Fruit fly (Drosophila melanogaster) whole organism, embryonic: ENCODE measurements around the gene CROT.

Source experiments
- CG10274 ChIP-seq: fragments of 200-800 bp; sonication (Bioruptor generic); optimal IDR thresholded peaks from 3 replicates; lab custom pipeline; 2017; ENCODE audit warnings: missing biosample characterization, mild to moderate bottlenecking, missing genetic modification characterization
- CG10366 ChIP-seq: fragments of 200-800 bp; sonication (Bioruptor generic); IDR thresholded peaks from 2 replicates; pipeline ENCODE4 v1.3.6; 2022; ENCODE audit warnings: missing biosample characterization, missing genetic modification characterization
- CG10979 ChIP-seq: fragments of 200-800 bp; sonication (Bioruptor generic); optimal IDR thresholded peaks from 2 replicates; lab custom pipeline; 2018; ENCODE audit warnings: missing biosample characterization, mild to moderate bottlenecking, missing genetic modification characterization, moderate library complexity
- CG12769 ChIP-seq: fragments of 200-800 bp; sonication (Bioruptor generic); optimal IDR thresholded peaks from 2 replicates; lab custom pipeline; 2019; ENCODE audit warnings: missing biosample characterization, mild to moderate bottlenecking, missing genetic modification characterization, moderate library complexity
- CG13123 ChIP-seq: fragments of 200-800 bp; sonication (Bioruptor generic); optimal IDR thresholded peaks from 2 replicates; lab custom pipeline; 2016; ENCODE audit warnings: missing biosample characterization, missing genetic modification characterization
- CG13624 ChIP-seq: fragments of 200-800 bp; sonication (Bioruptor generic); optimal IDR thresholded peaks from 2 replicates; lab custom pipeline; 2016; ENCODE audit warnings: missing biosample characterization, missing genetic modification characterization
- CG13894 ChIP-seq: fragments of 200-800 bp; sonication (Bioruptor generic); optimal IDR thresholded peaks from 3 replicates; lab custom pipeline; 2018; ENCODE audit warnings: missing biosample characterization, mild to moderate bottlenecking, missing genetic modification characterization, moderate library complexity
- CG14050 ChIP-seq: fragments of 200-800 bp; sonication (Bioruptor generic); IDR thresholded peaks from 3 replicates; pipeline ENCODE4 v1.3.6; 2022; ENCODE audit warnings: missing biosample characterization, missing genetic modification characterization
- CG18011 ChIP-seq: fragments of 200-800 bp; sonication (Bioruptor generic); optimal IDR thresholded peaks from 2 replicates; lab custom pipeline; 2017; ENCODE audit warnings: missing biosample characterization, missing genetic modification characterization, mild to moderate bottlenecking, moderate library complexity, missing genotype
- CG18619 ChIP-seq: fragments of 200-800 bp; sonication (Bioruptor generic); optimal IDR thresholded peaks from 3 replicates; lab custom pipeline; 2017; ENCODE audit warnings: missing biosample characterization, mild to moderate bottlenecking, missing genetic modification characterization
- CG30403 ChIP-seq: fragments of 200-800 bp; sonication (Bioruptor generic); optimal IDR thresholded peaks from 3 replicates; lab custom pipeline; 2016; ENCODE audit warnings: missing biosample characterization, missing genetic modification characterization
- CG32767 ChIP-seq: fragments of 200-800 bp; sonication (Bioruptor generic); IDR thresholded peaks from 2 replicates; pipeline ENCODE4 v1.3.6; 2022; ENCODE audit warnings: missing biosample characterization, missing genetic modification characterization
- CG32772 ChIP-seq: fragments of 200-800 bp; sonication (Bioruptor generic); IDR thresholded peaks from 2 replicates; pipeline ENCODE4 v1.3.6; 2022; ENCODE audit warnings: missing biosample characterization, missing genetic modification characterization
- CG3838 ChIP-seq: fragments of 200-800 bp; sonication (Bioruptor generic); optimal IDR thresholded peaks from 3 replicates; lab custom pipeline; 2016; ENCODE audit warnings: missing biosample characterization, missing genetic modification characterization
- CG4730 ChIP-seq: fragments of 200-800 bp; sonication (Bioruptor generic); IDR thresholded peaks from 2 replicates; pipeline ENCODE4 v1.3.6; 2022; ENCODE audit warnings: missing biosample characterization, missing genetic modification characterization
- CG6791 ChIP-seq: fragments of 200-800 bp; sonication (Bioruptor generic); IDR thresholded peaks from 3 replicates; pipeline ENCODE4 v1.3.6; 2022; ENCODE audit warnings: missing biosample characterization, missing genetic modification characterization; ENCODE audit not compliant: partially characterized antibody
- CG7987 ChIP-seq: fragments of 200-800 bp; sonication (Bioruptor generic); optimal IDR thresholded peaks from 2 replicates; lab custom pipeline; 2018; ENCODE audit warnings: missing biosample characterization, mild to moderate bottlenecking, missing genetic modification characterization, moderate library complexity
- CG8765 ChIP-seq: fragments of 200-800 bp; sonication (Bioruptor generic); IDR thresholded peaks from 2 replicates; pipeline ENCODE4 v1.3.6; 2022; ENCODE audit warnings: missing biosample characterization, missing genetic modification characterization
- CG9932 ChIP-seq: fragments of 200-800 bp; sonication (Bioruptor generic); IDR thresholded peaks from 2 replicates; pipeline ENCODE4 v1.3.6; 2022; ENCODE audit warnings: missing biosample characterization, missing genetic modification characterization
- Dbx ChIP-seq: fragments of 200-800 bp; sonication (Bioruptor generic); IDR thresholded peaks from 3 replicates; pipeline ENCODE4 v1.3.6; 2022; ENCODE audit warnings: missing biosample characterization, missing genetic modification characterization
- Drgx ChIP-seq: fragments of 200-800 bp; sonication (Bioruptor generic); IDR thresholded peaks from 2 replicates; pipeline ENCODE4 v1.3.6; 2022; ENCODE audit warnings: missing biosample characterization, missing genetic modification characterization
- Ets65A ChIP-seq: fragments of 200-800 bp; sonication (Bioruptor generic); peaks from one replicate; lab custom pipeline; 2016; ENCODE audit warnings: missing biosample characterization, missing genetic modification characterization
- Ets97D ChIP-seq: fragments of 200-800 bp; sonication (Bioruptor generic); optimal IDR thresholded peaks from 3 replicates; lab custom pipeline; 2016; ENCODE audit warnings: missing biosample characterization, missing genetic modification characterization
- HHEX ChIP-seq: fragments of 200-800 bp; sonication (Bioruptor generic); optimal IDR thresholded peaks from 3 replicates; lab custom pipeline; 2017; ENCODE audit warnings: missing biosample characterization, mild to moderate bottlenecking, missing genetic modification characterization, missing genetic modification reagents
- Med ChIP-seq: fragments of 200-800 bp; sonication (Bioruptor generic); peaks from one replicate; lab custom pipeline; 2016; ENCODE audit warnings: missing biosample characterization, missing genetic modification characterization, mild to moderate bottlenecking, inconsistent platforms, moderate library complexity
- Poxn ChIP-seq: fragments of 200-800 bp; sonication (Bioruptor generic); IDR thresholded peaks from 2 replicates; pipeline ENCODE4 v1.3.6; 2022; ENCODE audit warnings: missing biosample characterization, missing genetic modification characterization
- Ptx1 ChIP-seq: fragments of 200-800 bp; sonication (Bioruptor generic); IDR thresholded peaks from 2 replicates; pipeline ENCODE4 v1.3.6; 2022; ENCODE audit warnings: missing biosample characterization, missing genetic modification characterization
- Sry-δ ChIP-seq: fragments of 200-800 bp; sonication (Bioruptor generic); optimal IDR thresholded peaks from 2 replicates; lab custom pipeline; 2016; ENCODE audit warnings: missing biosample characterization, missing genetic modification characterization
- Vsx1 ChIP-seq: fragments of 200-800 bp; sonication (Bioruptor generic); optimal IDR thresholded peaks from 2 replicates; lab custom pipeline; 2017; ENCODE audit warnings: missing biosample characterization, mild to moderate bottlenecking, missing genetic modification characterization, missing genetic modification reagents
- abd-A ChIP-seq: fragments of 200-800 bp; sonication (Bioruptor generic); optimal IDR thresholded peaks from 3 replicates; lab custom pipeline; 2019; ENCODE audit warnings: missing biosample characterization, mild to moderate bottlenecking, missing genetic modification characterization, moderate library complexity
- chinmo ChIP-seq: fragments of 200-800 bp; sonication (Bioruptor generic); IDR thresholded peaks from 4 replicates; pipeline ENCODE4 v1.3.6; 2022; ENCODE audit warnings: missing biosample characterization, missing genetic modification characterization; ENCODE audit not compliant: partially characterized antibody
- ems ChIP-seq: fragments of 200-800 bp; sonication (Bioruptor generic); optimal IDR thresholded peaks from 3 replicates; lab custom pipeline; 2016; ENCODE audit warnings: missing biosample characterization, missing genetic modification characterization
- eve ChIP-seq, 2 experiments: fragments of >200 bp; optimal IDR thresholded peaks; 2 replicates each; lab custom pipeline; 2017; ENCODE audit warnings: missing biosample characterization in 2 of 2, missing genetic modification characterization in 2 of 2
- fu2 ChIP-seq: fragments of 200-800 bp; sonication (Bioruptor generic); optimal IDR thresholded peaks from 2 replicates; lab custom pipeline; 2016; ENCODE audit warnings: missing biosample characterization, missing genetic modification characterization
- gcm2 ChIP-seq: fragments of 200-800 bp; sonication (Bioruptor generic); optimal IDR thresholded peaks from 2 replicates; lab custom pipeline; 2016; ENCODE audit warnings: missing biosample characterization, missing genetic modification characterization
- gfzf ChIP-seq: fragments of 200-800 bp; sonication (Bioruptor generic); optimal IDR thresholded peaks from 2 replicates; lab custom pipeline; 2016; ENCODE audit warnings: missing biosample characterization, mild to moderate bottlenecking, missing genetic modification characterization, moderate library complexity
- grn ChIP-seq: fragments of 200-800 bp; sonication (Bioruptor generic); optimal IDR thresholded peaks from 3 replicates; lab custom pipeline; 2017; ENCODE audit warnings: missing biosample characterization, missing genetic modification characterization
- gsb-n ChIP-seq: fragments of 200-800 bp; sonication (Bioruptor generic); optimal IDR thresholded peaks from 3 replicates; lab custom pipeline; 2018; ENCODE audit warnings: missing biosample characterization, mild to moderate bottlenecking, missing genetic modification characterization
- kah ChIP-seq: fragments of 200-800 bp; sonication (Bioruptor generic); optimal IDR thresholded peaks from 2 replicates; lab custom pipeline; 2018; ENCODE audit warnings: missing biosample characterization, mild to moderate bottlenecking, missing genetic modification characterization
- oc ChIP-seq: fragments of 200-800 bp; sonication (Bioruptor generic); optimal IDR thresholded peaks from 2 replicates; lab custom pipeline; 2018; ENCODE audit warnings: missing biosample characterization, mild to moderate bottlenecking, missing genetic modification characterization, moderate library complexity
- row ChIP-seq: fragments of 200-800 bp; sonication (Bioruptor generic); IDR thresholded peaks from 3 replicates; pipeline ENCODE4 v1.3.6; 2022; ENCODE audit warnings: missing biosample characterization, missing genetic modification characterization
- sd ChIP-seq: fragments of 200-800 bp; sonication (Bioruptor generic); optimal IDR thresholded peaks from 3 replicates; lab custom pipeline; 2018; ENCODE audit warnings: missing biosample characterization, mild to moderate bottlenecking, missing genetic modification characterization, moderate library complexity
- slbo ChIP-seq: fragments of 200-800 bp; sonication (Bioruptor generic); IDR thresholded peaks from 2 replicates; pipeline ENCODE4 v1.3.6; 2022; ENCODE audit warnings: missing biosample characterization, missing genetic modification characterization
- sug ChIP-seq: fragments of 200-800 bp; optimal IDR thresholded peaks from 2 replicates; lab custom pipeline; 2019; ENCODE audit warnings: missing biosample characterization, mild to moderate bottlenecking, missing genetic modification characterization, moderate library complexity
- tll ChIP-seq, 2 experiments: fragments of 200-800 bp in 1 of 2; fragments of >200 bp in 1 of 2; sonication (Bioruptor generic) in 1 of 2; optimal IDR thresholded peaks; 2 replicates each; lab custom pipeline; 2017 to 2019; ENCODE audit warnings: missing biosample characterization in 2 of 2, missing genetic modification characterization in 2 of 2, mild to moderate bottlenecking in 1 of 2, moderate library complexity in 1 of 2
- unpg ChIP-seq: fragments of 200-800 bp; sonication (Bioruptor generic); optimal IDR thresholded peaks from 3 replicates; lab custom pipeline; 2018; ENCODE audit warnings: missing biosample characterization, mild to moderate bottlenecking, missing genetic modification characterization, moderate library complexity
- wek ChIP-seq: fragments of 200-800 bp; sonication (Bioruptor generic); optimal IDR thresholded peaks from 3 replicates; lab custom pipeline; 2018; ENCODE audit warnings: missing biosample characterization, mild to moderate bottlenecking, missing genetic modification characterization, moderate library complexity

CROT gene

DNA sequence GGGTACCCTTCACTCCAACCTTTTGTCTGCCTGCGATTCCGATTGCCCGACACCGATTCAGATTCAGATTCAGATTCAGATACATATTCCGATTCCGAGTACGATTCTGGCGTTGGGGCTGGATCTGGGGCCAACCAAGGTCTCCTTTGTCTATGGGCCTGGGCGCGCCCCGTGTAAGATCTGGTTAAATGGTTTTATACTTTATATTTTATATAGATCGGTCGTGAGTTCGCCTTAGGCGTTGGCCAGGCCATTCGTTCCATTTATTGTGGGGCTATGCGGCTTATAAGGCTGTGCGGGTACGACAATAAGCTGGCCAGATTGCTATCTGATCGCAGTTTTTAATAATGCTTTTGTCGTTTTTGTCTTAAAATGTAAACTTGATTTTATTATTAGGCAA, 33.4 kb upstream of the CROT start:
- no peak for TF ChIP-seq CG8765
- TF ChIP-seq CG9932 = no peak
- no peak for TF ChIP-seq CG12769 (tag; lab: Kevin White, UChicago)
- peak; percentile 15 for TF ChIP-seq grn
- no peak for TF ChIP-seq CG18619
- no peak for TF ChIP-seq CG10274 (GFP tag; lab: Kevin White, UChicago)
- TF ChIP-seq CG18011 = no peak
- TF ChIP-seq Poxn (GFP tag; lab: Robert Waterston, UW) = no peak
- 0 out of 4 replicates have a peak, but pooled peaks have one; percentile 44 for TF ChIP-seq chinmo (GFP tag; lab: Robert Waterston, UW)
- no peak for TF ChIP-seq tll (GFP tag; optimal IDR thresholded peaks at IDR 0.05; lab: Kevin White, UChicago)
- TF ChIP-seq CG13894 (tag; lab: Kevin White, UChicago) = peak; percentile 97
- TF ChIP-seq ems (GFP tag; lab: Kevin White, UChicago) = no peak
- no peak for TF ChIP-seq abd-A (tag; lab: Kevin White, UChicago)

DNA sequence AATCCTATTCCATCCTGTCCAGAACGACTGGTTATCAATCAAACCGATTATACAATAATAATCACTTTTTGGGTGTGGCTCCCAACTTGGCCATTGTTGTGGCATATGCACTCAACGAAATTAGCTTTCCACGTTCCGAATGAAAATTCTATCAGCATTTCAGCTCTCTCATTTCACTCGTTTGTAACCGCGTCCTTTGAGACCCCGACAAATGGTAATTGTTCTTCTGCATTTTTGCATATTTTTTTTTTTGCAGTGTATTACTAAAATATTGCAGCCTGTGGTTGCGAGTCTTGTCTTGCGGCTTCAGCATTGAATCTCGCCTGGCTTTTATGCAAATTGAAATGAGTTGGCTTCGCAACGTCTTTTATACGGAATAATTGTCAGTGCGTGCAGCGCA, 31.7 kb upstream of the CROT start:
- TF ChIP-seq Ets65A (GFP tag; lab: Kevin White, UChicago) = peak; percentile 3
- peak; percentile 10; the same call in 1 of the 2 replicates for TF ChIP-seq Ptx1
- no peak for TF ChIP-seq Dbx (GFP tag; lab: Robert Waterston, UW)
- TF ChIP-seq Drgx (GFP tag; lab: Robert Waterston, UW) = 0 out of 2 replicates have a peak, but pooled peaks have one; percentile 27

DNA sequence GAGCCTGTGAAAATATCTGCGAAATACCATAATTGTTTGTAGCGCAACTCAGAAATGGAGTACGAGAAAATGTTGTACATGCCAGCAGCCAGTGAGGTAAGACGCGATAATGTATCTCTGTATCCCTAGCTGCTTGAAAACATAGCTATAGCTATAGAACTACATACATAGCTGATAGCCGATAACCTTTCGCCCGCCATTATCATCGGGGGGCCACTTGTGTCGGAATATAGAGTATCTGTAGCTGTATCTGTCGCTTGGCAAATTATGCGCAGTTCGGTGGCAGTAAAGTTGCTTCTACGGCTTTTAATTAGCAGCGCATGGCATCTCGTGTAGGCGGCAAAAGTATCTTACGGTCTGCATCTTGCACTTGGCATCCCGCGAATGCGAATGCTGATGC, 30.5 kb upstream of the CROT start:
- no peak for TF ChIP-seq fu2 (GFP tag; lab: Kevin White, UChicago)
- no peak for TF ChIP-seq row
- TF ChIP-seq wek = no peak
- no peak for TF ChIP-seq CG30403 (GFP tag; lab: Kevin White, UChicago)
- no peak for TF ChIP-seq unpg
- TF ChIP-seq sug (tag; lab: Kevin White, UChicago) = peak; percentile 14
- TF ChIP-seq gcm2 = no peak
- TF ChIP-seq CG10366 (GFP tag; lab: Robert Waterston, UW) = no peak
- TF ChIP-seq Med (GFP tag; lab: Kevin White, UChicago) = peak; percentile 42
- no peak for TF ChIP-seq CG13123 (GFP tag; lab: Kevin White, UChicago)
- no peak for TF ChIP-seq CG7987 (GFP tag; lab: Kevin White, UChicago)
- no peak for TF ChIP-seq Sry-δ (GFP tag; lab: Kevin White, UChicago)

DNA sequence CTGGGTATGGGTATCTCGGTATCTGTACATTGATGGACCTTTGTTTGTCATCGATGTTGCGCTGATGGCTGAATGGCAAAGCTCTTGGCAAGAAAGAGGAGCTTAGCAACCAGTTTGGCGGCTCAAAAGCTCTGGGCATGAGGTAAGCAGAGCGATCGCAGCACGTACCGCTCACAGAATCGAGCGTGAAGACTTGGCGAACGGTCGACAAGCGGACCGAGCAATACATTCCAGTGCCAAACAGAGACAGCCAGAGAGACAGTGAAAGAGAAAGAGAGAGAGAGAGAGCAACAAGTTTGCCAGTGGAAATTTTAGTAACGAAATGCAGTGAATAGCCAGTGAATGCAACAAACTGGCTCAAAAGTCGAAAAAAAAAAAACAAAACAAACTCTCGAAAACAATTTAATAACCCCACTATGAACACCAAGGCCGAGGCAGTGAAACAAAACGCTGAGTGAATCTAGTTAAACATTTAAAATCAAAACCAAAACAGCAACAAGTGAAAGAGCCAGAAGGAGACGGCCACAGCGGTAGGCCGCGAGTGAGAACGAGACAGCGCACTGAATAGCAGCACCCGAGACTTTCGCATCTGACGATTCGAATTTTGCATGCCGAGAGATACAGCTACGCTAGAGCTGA, 29.9 kb upstream of the CROT start, which contains the start of gene Ets98B:
TSS of gene Ets98B (plus strand) at position 172 of the 639 bp plus-strand sequence.
- TF ChIP-seq CG4730 (GFP tag; lab: Robert Waterston, UW) = no peak
- TF ChIP-seq CG3838 (GFP tag; lab: Kevin White, UChicago) = no peak
- TF ChIP-seq gfzf = no peak
- no peak for TF ChIP-seq CG32772 (GFP tag; lab: Robert Waterston, UW)
- no peak for TF ChIP-seq HHEX (GFP tag; lab: Kevin White, UChicago)
- peak; percentile 52 for TF ChIP-seq oc (tag; lab: Kevin White, UChicago)
- 0 out of 2 replicates have a peak, but pooled peaks have one; percentile 5 for TF ChIP-seq slbo (GFP tag; lab: Robert Waterston, UW)
- TF ChIP-seq Ets97D (GFP tag; lab: Kevin White, UChicago) = no peak
- peak; percentile 17 for TF ChIP-seq CG12769 (tag; lab: Kevin White, UChicago)
- no peak for TF ChIP-seq CG10979
- TF ChIP-seq gsb-n (tag; lab: Kevin White, UChicago) = no peak
- TF ChIP-seq sd = no peak
- peak; percentile 17 for TF ChIP-seq grn
- TF ChIP-seq Vsx1 = no peak
- TF ChIP-seq CG14050 (GFP tag; lab: Robert Waterston, UW) = no peak
- TF ChIP-seq CG13624 (GFP tag; lab: Kevin White, UChicago) = no peak
- TF ChIP-seq eve (GFP tag; optimal IDR thresholded peaks at IDR 0.05; lab: Kevin White, UChicago) = no peak
- no peak for TF ChIP-seq CG6791 (GFP tag; lab: Robert Waterston, UW)
- no peak for TF ChIP-seq CG32767 (GFP tag; lab: Robert Waterston, UW)
- TF ChIP-seq kah (GFP tag; lab: Kevin White, UChicago) = no peak
